Worm (Caenorhabditis elegans) whole organism, L4 larva: ENCODE measurements around the gene F14B8.5.

ENCODE experiments used
- F37D6.2 ChIP-seq: sonication (generic microtip); optimal IDR thresholded peaks from 2 replicates; lab custom pipeline; 2016; ENCODE audit warnings: mild to moderate bottlenecking, missing genetic modification characterization, missing compliant biosample characterization
- ceh-82 ChIP-seq: sonication (generic microtip); optimal IDR thresholded peaks from 2 replicates; lab custom pipeline; 2017; ENCODE audit warnings: missing biosample characterization, missing genetic modification characterization
- hlh-30 ChIP-seq: sonication (generic microtip); optimal IDR thresholded peaks from 2 replicates; lab custom pipeline; 2017; ENCODE audit warnings: antibody characterized with exemption, mild to moderate bottlenecking, missing genetic modification characterization, missing compliant biosample characterization; ENCODE audit not compliant: insufficient read depth
- nhr-42 ChIP-seq: fragments of 200-800 bp; sonication (Bioruptor generic); IDR thresholded peaks from 2 replicates; pipeline ENCODE4 v1.3.6; 2022; ENCODE audit warnings: missing genetic modification characterization, missing compliant biosample characterization
- nhr-77 ChIP-seq: fragments of 150-350 bp; optimal IDR thresholded peaks from 2 replicates; lab custom pipeline; 2014; ENCODE audit warnings: missing biosample characterization, missing genetic modification characterization
- zag-1 ChIP-seq: fragments of 150-350 bp; optimal IDR thresholded peaks from 2 replicates; lab custom pipeline; 2014; ENCODE audit warnings: missing biosample characterization, missing genetic modification characterization

DNA sequence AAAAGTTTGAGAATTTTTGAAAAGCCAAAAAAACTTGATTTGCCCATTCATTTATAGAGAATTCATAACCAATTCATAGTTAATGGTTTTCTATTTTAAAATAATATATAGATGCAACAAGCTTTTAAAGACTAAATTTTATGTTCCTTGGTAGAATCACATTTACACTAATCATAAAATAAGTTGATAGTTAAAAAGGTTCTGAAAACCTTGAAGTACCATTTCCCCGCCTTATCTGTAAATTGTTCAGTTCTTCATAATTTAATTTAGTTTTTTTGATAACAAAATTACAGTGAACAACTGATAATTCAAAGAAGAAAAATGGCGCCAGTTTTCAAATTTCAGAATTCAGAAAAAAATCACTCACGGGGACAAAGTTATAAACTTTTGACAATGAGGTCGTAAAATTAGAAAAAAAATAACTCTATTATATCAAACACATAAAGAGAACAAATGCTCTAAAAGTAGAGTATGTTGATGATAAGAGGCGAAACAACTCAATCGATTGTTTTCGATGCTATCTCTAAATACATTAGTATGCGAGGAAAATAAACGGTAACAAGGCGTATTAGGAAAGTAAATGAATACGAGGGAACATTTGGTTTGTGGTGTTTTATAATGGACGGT lies 43.2 kb downstream of the F14B8.5 start, which contains the start of gene F41C6.7:
- TF ChIP-seq nhr-77 (tag; lab: Kevin White, UChicago) (no peak), hlh-30 (no peak), nhr-42 (GFP tag; lab: Robert Waterston, UW) (no peak), zag-1 (tag; lab: Kevin White, UChicago) (no peak), F37D6.2 (tag; lab: Kevin White, UChicago) (no peak), ceh-82 (tag; lab: Kevin White, UChicago) (no peak)
